Worm (Caenorhabditis elegans) whole organism, L4 larva: Measurements from ENCODE around the gene C26E6.12.

Experiments used
- F49E8.2 ChIP-seq: sonication (generic microtip); optimal IDR thresholded peaks from 2 replicates; lab custom pipeline; 2016; ENCODE audit warnings: missing compliant biosample characterization, mild to moderate bottlenecking, missing genetic modification characterization, borderline replicate concordance
- T20F7.1 ChIP-seq: fragments of 200-800 bp; sonication (Bioruptor generic); optimal IDR thresholded peaks from 2 replicates; lab custom pipeline; 2018; ENCODE audit warnings: mild to moderate bottlenecking, missing genetic modification characterization, missing compliant biosample characterization
- Y48G9A.11 ChIP-seq: fragments of 200-800 bp; sonication (Bioruptor generic); IDR thresholded peaks from 2 replicates; pipeline ENCODE4 v1.3.6; 2022; ENCODE audit warnings: missing genetic modification reagents, missing genetic modification characterization, missing compliant biosample characterization
- ZK337.2 ChIP-seq: fragments of 200-800 bp; sonication (Bioruptor generic); IDR thresholded peaks from 2 replicates; pipeline ENCODE4 v1.3.6; 2022; ENCODE audit warnings: missing genetic modification reagents, missing genetic modification characterization, missing compliant biosample characterization
- aha-1 ChIP-seq: fragments of 150-350 bp; peaks from one replicate; lab custom pipeline; 2014; ENCODE audit warnings: missing biosample characterization, missing genetic modification characterization
- aly-2 ChIP-seq: sonication (generic microtip); optimal IDR thresholded peaks from 2 replicates; lab custom pipeline; 2018; ENCODE audit warnings: missing biosample characterization, missing genetic modification characterization
- attf-4 ChIP-seq: sonication (generic microtip); optimal IDR thresholded peaks from 3 replicates; lab custom pipeline; 2017; ENCODE audit warnings: missing biosample characterization, missing genetic modification characterization
- ceh-28 ChIP-seq: fragments of 150-350 bp; optimal IDR thresholded peaks from 2 replicates; lab custom pipeline; 2014; ENCODE audit warnings: missing biosample characterization, missing genetic modification reagents, missing genetic modification characterization
- ctbp-1 ChIP-seq: fragments of 200-800 bp; sonication (Bioruptor generic); IDR thresholded peaks from 2 replicates; pipeline ENCODE4 v1.3.6; 2022; ENCODE audit warnings: missing genetic modification reagents, missing genetic modification characterization, missing compliant biosample characterization
- daf-12 ChIP-seq: fragments of 150-350 bp; optimal IDR thresholded peaks from 2 replicates; lab custom pipeline; 2014; ENCODE audit warnings: missing biosample characterization, missing genetic modification reagents, missing genetic modification characterization
- daf-8 ChIP-seq: fragments of 200-800 bp; sonication (Bioruptor generic); IDR thresholded peaks from 2 replicates; pipeline ENCODE4 v1.3.6; 2022; ENCODE audit warnings: missing genetic modification characterization, missing compliant biosample characterization
- dpl-1 ChIP-seq: fragments of 150-350 bp; optimal IDR thresholded peaks from 2 replicates; lab custom pipeline; 2014; ENCODE audit warnings: missing biosample characterization, missing genetic modification reagents, missing genetic modification characterization
- egl-43 ChIP-seq: fragments of 200-800 bp; sonication (Bioruptor generic); IDR thresholded peaks from 2 replicates; pipeline ENCODE4 v1.3.6; 2022; ENCODE audit warnings: missing genetic modification reagents, missing genetic modification characterization, missing compliant biosample characterization
- fkh-10 ChIP-seq: fragments of 150-350 bp; optimal IDR thresholded peaks from 2 replicates; lab custom pipeline; 2014; ENCODE audit warnings: missing biosample characterization, missing genetic modification reagents, missing genetic modification characterization
- gei-8 ChIP-seq: fragments of 200-800 bp; sonication (Bioruptor generic); optimal IDR thresholded peaks from 2 replicates; lab custom pipeline; 2018; ENCODE audit warnings: mild to moderate bottlenecking, missing genetic modification characterization, missing compliant biosample characterization
- hlh-11 ChIP-seq: fragments of 200-800 bp; sonication (Bioruptor generic); optimal IDR thresholded peaks from 2 replicates; lab custom pipeline; 2018; ENCODE audit warnings: mild to moderate bottlenecking, missing genetic modification characterization, missing compliant biosample characterization
- hlh-30 ChIP-seq: sonication (generic microtip); optimal IDR thresholded peaks from 2 replicates; lab custom pipeline; 2017; ENCODE audit warnings: antibody characterized with exemption, mild to moderate bottlenecking, missing genetic modification characterization, missing compliant biosample characterization; ENCODE audit not compliant: insufficient read depth
- hmg-1.1 ChIP-seq: fragments of 200-800 bp; sonication (Bioruptor generic); IDR thresholded peaks from 2 replicates; pipeline ENCODE4 v1.3.6; 2022; ENCODE audit warnings: missing genetic modification reagents, missing genetic modification characterization, missing compliant biosample characterization
- lin-13 ChIP-seq: fragments of 150-350 bp; optimal IDR thresholded peaks from 2 replicates; lab custom pipeline; 2014; ENCODE audit warnings: missing biosample characterization, missing genetic modification reagents, missing genetic modification characterization
- madf-9 ChIP-seq: fragments of 200-800 bp; sonication (Bioruptor generic); conservative IDR thresholded peaks from 2 replicates; pipeline ENCODE4 v1.3.6; 2022; ENCODE audit warnings: missing genetic modification reagents, missing genetic modification characterization, missing compliant biosample characterization
- mdl-1 ChIP-seq, 2 experiments: fragments of 150-350 bp in 1 of 2; sonication (generic microtip) in 1 of 2; optimal IDR thresholded peaks; 2 replicates each; lab custom pipeline; 2014 to 2017; ENCODE audit warnings: missing biosample characterization in 2 of 2, missing genetic modification characterization in 2 of 2
- mep-1 ChIP-seq: fragments of 150-350 bp; sonication (generic microtip); optimal IDR thresholded peaks from 3 replicates; lab custom pipeline; 2014; ENCODE audit warnings: missing biosample characterization, missing genetic modification characterization
- mes-2 ChIP-seq: sonication (generic microtip); optimal IDR thresholded peaks from 2 replicates; lab custom pipeline; 2016; ENCODE audit warnings: missing genotype, mild to moderate bottlenecking, missing genetic modification characterization, missing compliant biosample characterization; ENCODE audit not compliant: poor library complexity, severe bottlenecking
- mxl-3 ChIP-seq: fragments of 200-800 bp; sonication (Bioruptor generic); optimal IDR thresholded peaks from 2 replicates; lab custom pipeline; 2018; ENCODE audit warnings: mild to moderate bottlenecking, missing genetic modification characterization, missing compliant biosample characterization
- nhr-10 ChIP-seq: fragments of 150-350 bp; optimal IDR thresholded peaks from 2 replicates; lab custom pipeline; 2014; ENCODE audit warnings: missing biosample characterization, missing genetic modification characterization
- nhr-42 ChIP-seq: fragments of 200-800 bp; sonication (Bioruptor generic); IDR thresholded peaks from 2 replicates; pipeline ENCODE4 v1.3.6; 2022; ENCODE audit warnings: missing genetic modification characterization, missing compliant biosample characterization
- pqm-1 ChIP-seq: sonication (generic microtip); optimal IDR thresholded peaks from 2 replicates; lab custom pipeline; 2017; ENCODE audit warnings: missing biosample characterization, missing genetic modification characterization
- rbr-2 ChIP-seq: sonication (generic microtip); optimal IDR thresholded peaks from 2 replicates; lab custom pipeline; 2016; ENCODE audit warnings: missing genotype, missing genetic modification characterization, missing compliant biosample characterization
- set-16 ChIP-seq: fragments of 200-800 bp; sonication (Bioruptor generic); IDR thresholded peaks from 2 replicates; pipeline ENCODE4 v1.3.6; 2022; ENCODE audit warnings: missing genetic modification reagents, missing genetic modification characterization, missing compliant biosample characterization
- skn-1 ChIP-seq: fragments of 150-350 bp; optimal IDR thresholded peaks from 2 replicates; lab custom pipeline; 2014; ENCODE audit warnings: missing biosample characterization, missing genetic modification characterization
- snpc-1.2 ChIP-seq: fragments of 200-800 bp; sonication (Bioruptor generic); IDR thresholded peaks from 2 replicates; pipeline ENCODE4 v1.3.6; 2022; ENCODE audit warnings: missing genetic modification reagents, missing genetic modification characterization, missing compliant biosample characterization
- spr-1 ChIP-seq: sonication (generic microtip); optimal IDR thresholded peaks from 2 replicates; lab custom pipeline; 2016; ENCODE audit warnings: mild to moderate bottlenecking, missing genetic modification characterization, missing compliant biosample characterization
- unc-130 ChIP-seq: sonication (generic microtip); optimal IDR thresholded peaks from 2 replicates; lab custom pipeline; 2016; ENCODE audit warnings: missing genetic modification reagents, missing genetic modification characterization, missing compliant biosample characterization

C26E6.12 gene

DNA sequence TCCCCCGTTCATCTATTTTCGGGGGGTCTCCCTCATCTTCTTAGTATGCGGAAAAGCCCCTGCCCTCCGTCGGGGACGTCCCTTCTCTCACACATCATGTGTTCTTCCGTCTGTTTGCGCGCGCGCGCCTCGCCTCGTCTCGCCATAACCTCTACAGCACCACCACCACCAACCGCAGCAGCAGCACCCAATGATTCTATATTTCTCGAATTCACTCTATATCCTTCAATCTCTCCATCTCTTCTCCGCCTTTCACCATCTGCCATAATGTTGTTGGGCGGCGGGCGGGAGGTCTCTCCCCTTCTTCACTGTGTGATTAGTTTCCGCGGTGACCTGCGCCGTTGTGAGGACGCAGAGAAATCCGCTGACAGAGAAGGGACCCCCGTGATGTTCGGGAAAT, 15.3 kb upstream of the C26E6.12 start:
- TF ChIP-seq madf-9 (GFP tag; lab: Robert Waterston, UW) (peak; percentile 78), lin-13 (GFP tag; lab: Kevin White, UChicago) (no peak), mdl-1 (tag; optimal IDR thresholded peaks at IDR 0.05; lab: Kevin White, UChicago) (peak; percentile 11 to 34), nhr-42 (GFP tag; lab: Robert Waterston, UW) (0 out of 2 replicates have a peak, but pooled peaks have one; percentile 27), egl-43 (peak; percentile 42; the same call in 1 of the 2 replicates), gei-8 (peak; percentile 11), ceh-28 (tag; lab: Kevin White, UChicago) (no peak), unc-130 (GFP tag; lab: Kevin White, UChicago) (no peak), hmg-1.1 (peak; percentile 38; the same call in 1 of the 2 replicates), aly-2 (tag; lab: Kevin White, UChicago) (no peak), aha-1 (peak; percentile 98), hlh-30 (tag; lab: Kevin White, UChicago) (peak; percentile 82), Y48G9A.11 (GFP tag; lab: Robert Waterston, UW) (0 out of 2 replicates have a peak, but pooled peaks have one; percentile 10), hlh-11 (peak; percentile 36), ctbp-1 (GFP tag; lab: Robert Waterston, UW) (0 out of 2 replicates have a peak, but pooled peaks have one; percentile 30), mep-1 (tag; lab: Kevin White, UChicago) (peak; percentile 27), set-16 (GFP tag; lab: Robert Waterston, UW) (peak; percentile 82), ZK337.2 (GFP tag; lab: Robert Waterston, UW) (no peak), rbr-2 (peak; percentile 23), mes-2 (tag; lab: Kevin White, UChicago) (peak; percentile 37), pqm-1 (tag; lab: Kevin White, UChicago) (no peak), nhr-10 (tag; lab: Kevin White, UChicago) (no peak)

DNA sequence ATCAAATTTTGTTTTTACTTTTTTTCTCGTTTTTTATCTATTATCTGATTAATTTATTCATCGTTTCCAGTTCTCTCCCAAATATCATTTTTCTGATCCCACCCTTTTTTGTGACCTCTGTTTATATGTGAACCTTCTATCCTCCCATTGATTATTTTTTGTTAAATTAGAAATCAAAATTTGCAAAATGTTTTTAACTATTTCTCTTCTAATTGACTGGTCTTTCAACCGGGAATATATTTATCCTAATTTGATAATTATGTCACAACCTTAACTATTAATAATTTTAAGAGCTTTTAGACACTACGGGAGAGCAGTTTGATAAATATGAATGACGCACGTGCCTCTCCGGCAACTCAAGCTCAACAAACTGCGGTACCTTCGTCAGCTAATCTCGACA, 12.2 kb upstream of the C26E6.12 start, which contains the start of gene ntl-9:
TSS of gene ntl-9 (plus strand) at position 301 of the 400 bp plus-strand sequence.
- TF ChIP-seq nhr-42 (GFP tag; lab: Robert Waterston, UW), result no peak
- no peak for TF ChIP-seq attf-4 (tag; lab: Kevin White, UChicago)
- TF ChIP-seq mes-2 (tag; lab: Kevin White, UChicago), result no peak
- TF ChIP-seq spr-1, result no peak
- TF ChIP-seq, all 104 proteins: peak for 0

DNA sequence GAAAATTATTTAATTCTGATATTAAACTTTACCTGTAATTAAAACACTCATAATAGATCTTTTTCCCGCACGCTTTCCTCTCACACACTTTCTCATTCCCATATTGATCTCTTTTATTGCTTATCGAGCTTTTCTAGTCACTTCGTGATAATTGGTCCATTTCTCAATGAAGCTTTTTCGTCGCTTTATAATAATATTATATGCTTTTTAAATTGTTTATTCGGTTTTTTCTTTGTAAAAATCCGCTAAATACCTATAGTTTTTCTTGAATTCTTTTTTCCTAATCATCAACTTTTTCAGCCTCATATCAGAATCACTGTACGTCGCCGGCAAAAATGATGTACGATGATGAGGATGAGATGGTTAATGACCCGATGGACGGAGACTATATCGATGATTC, 7.2 kb upstream of the C26E6.12 start, which contains the start of gene rpb-2:
TSS of gene rpb-2 (plus strand) at position 301 of the 400 bp plus-strand sequence.
- TF ChIP-seq skn-1 (tag; lab: Kevin White, UChicago) (no peak), F49E8.2 (tag; lab: Kevin White, UChicago) (no peak), dpl-1 (GFP tag; lab: Kevin White, UChicago) (no peak), mxl-3 (no peak), T20F7.1 (no peak), unc-130 (GFP tag; lab: Kevin White, UChicago) (no peak), daf-12 (no peak)

DNA sequence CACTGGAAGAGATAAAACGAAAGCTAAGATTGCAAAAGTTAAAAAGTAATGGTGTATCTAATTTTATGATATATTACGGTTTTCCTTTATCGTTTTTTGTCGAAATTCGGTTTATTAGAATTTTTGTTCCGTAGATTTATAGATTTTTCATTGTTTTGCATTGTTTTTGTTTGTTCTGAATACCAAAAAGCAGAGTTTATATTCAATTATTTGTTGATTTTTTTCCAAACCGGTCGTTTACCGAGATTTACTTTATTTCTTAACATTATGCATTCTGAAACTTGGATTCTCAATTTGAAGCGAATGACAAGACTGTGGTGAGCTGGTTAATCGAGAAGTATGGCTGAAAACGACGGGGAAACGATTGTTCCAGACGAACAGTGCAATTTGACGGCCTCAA, 5.0 kb upstream of the C26E6.12 start, which contains the start of gene fsn-1:
TSS of gene fsn-1 (plus strand) at position 301 of the 400 bp plus-strand sequence.
- TF ChIP-seq rbr-2, result no peak
- TF ChIP-seq daf-8, result no peak
- TF ChIP-seq fkh-10 (GFP tag; lab: Kevin White, UChicago), result no peak
- peak; percentile 72 for TF ChIP-seq aha-1
- TF ChIP-seq snpc-1.2 (GFP tag; lab: Robert Waterston, UW), result no peak
- TF ChIP-seq, all 104 proteins: peak for 1
